Worm (Caenorhabditis elegans) whole organism, L2 larva: Measurements from ENCODE around the gene C13G5.2.

Experiments used
- C34F6.9 ChIP-seq: fragments of 150-350 bp; optimal IDR thresholded peaks from 2 replicates; lab custom pipeline; 2014; ENCODE audit warnings: missing biosample characterization, missing genetic modification characterization
- Y55F3AM.14 ChIP-seq: fragments of 200-800 bp; sonication (Bioruptor generic); optimal IDR thresholded peaks from 2 replicates; lab custom pipeline; 2018; ENCODE audit warnings: mild to moderate bottlenecking, missing genetic modification characterization, missing compliant biosample characterization
- ZK546.5 ChIP-seq: sonication (generic microtip); optimal IDR thresholded peaks from 2 replicates; lab custom pipeline; 2017; ENCODE audit warnings: missing biosample characterization, missing genetic modification characterization
- alr-1 ChIP-seq: fragments of 150-350 bp; optimal IDR thresholded peaks from 2 replicates; lab custom pipeline; 2014; ENCODE audit warnings: missing biosample characterization, missing genetic modification characterization
- ama-1 ChIP-seq: fragments of 150-350 bp; optimal IDR thresholded peaks from 2 replicates; lab custom pipeline; 2018; ENCODE audit warnings: inconsistent platforms
- blmp-1 ChIP-seq: sonication (generic microtip); optimal IDR thresholded peaks from 2 replicates; lab custom pipeline; 2017; ENCODE audit warnings: missing genetic modification characterization, mild to moderate bottlenecking, missing compliant biosample characterization, antibody characterized with exemption, moderate library complexity; ENCODE audit not compliant: insufficient read depth
- ceh-16 ChIP-seq: fragments of 150-350 bp; optimal IDR thresholded peaks from 2 replicates; lab custom pipeline; 2014; ENCODE audit warnings: missing biosample characterization, missing genetic modification characterization
- ceh-82 ChIP-seq: fragments of 150-350 bp; optimal IDR thresholded peaks from 2 replicates; lab custom pipeline; 2014; ENCODE audit warnings: missing biosample characterization, missing genetic modification characterization
- crh-2 ChIP-seq: sonication (generic microtip); optimal IDR thresholded peaks from 2 replicates; lab custom pipeline; 2017; ENCODE audit warnings: missing biosample characterization, missing genetic modification characterization
- dmd-4 ChIP-seq: sonication (generic microtip); optimal IDR thresholded peaks from 2 replicates; lab custom pipeline; 2017; ENCODE audit warnings: missing biosample characterization, missing genetic modification characterization
- egl-27 ChIP-seq: sonication (generic microtip); optimal IDR thresholded peaks from 3 replicates; lab custom pipeline; 2017; ENCODE audit warnings: missing biosample characterization, missing genetic modification reagents, missing genetic modification characterization
- elt-1 ChIP-seq: fragments of 150-350 bp; optimal IDR thresholded peaks from 2 replicates; lab custom pipeline; 2014; ENCODE audit warnings: missing biosample characterization, missing genetic modification characterization
- elt-3 ChIP-seq: sonication (generic microtip); optimal IDR thresholded peaks from 2 replicates; lab custom pipeline; 2017; ENCODE audit warnings: missing biosample characterization, missing genetic modification characterization
- fos-1 ChIP-seq: fragments of 150-350 bp; optimal IDR thresholded peaks from 2 replicates; lab custom pipeline; 2014; ENCODE audit warnings: missing biosample characterization, missing genetic modification characterization
- gmeb-1 ChIP-seq: fragments of 150-350 bp; optimal IDR thresholded peaks from 2 replicates; lab custom pipeline; 2014; ENCODE audit warnings: missing biosample characterization, missing genetic modification characterization
- lin-11 ChIP-seq: fragments of 150-350 bp; sonication (generic microtip); optimal IDR thresholded peaks from 2 replicates; lab custom pipeline; 2014; ENCODE audit warnings: missing biosample characterization, missing genetic modification characterization, inconsistent platforms, mixed read lengths
- lin-13 ChIP-seq: fragments of 150-350 bp; optimal IDR thresholded peaks from 2 replicates; lab custom pipeline; 2014; ENCODE audit warnings: missing biosample characterization, missing genetic modification reagents, missing genetic modification characterization
- lin-39 ChIP-seq: fragments of 150-350 bp; optimal IDR thresholded peaks from 2 replicates; lab custom pipeline; 2014; ENCODE audit warnings: missing biosample characterization, missing genetic modification reagents, missing genetic modification characterization
- lsy-2 ChIP-seq, 2 experiments: fragments of 150-350 bp in 1 of 2; sonication (generic microtip) in 1 of 2; optimal IDR thresholded peaks; 2 replicates each; lab custom pipeline; 2014 to 2017; ENCODE audit warnings: missing biosample characterization in 2 of 2, missing genetic modification characterization in 2 of 2
- mab-5 ChIP-seq: fragments of 150-350 bp; optimal IDR thresholded peaks from 2 replicates; lab custom pipeline; 2014; ENCODE audit warnings: missing biosample characterization, missing genetic modification characterization
- mbf-1 ChIP-seq: sonication (generic microtip); optimal IDR thresholded peaks from 2 replicates; lab custom pipeline; 2017; ENCODE audit warnings: missing biosample characterization, missing genetic modification characterization
- mdl-1 ChIP-seq, 2 experiments: fragments of 150-350 bp in 1 of 2; sonication (generic microtip) in 1 of 2; optimal IDR thresholded peaks; 2 replicates each; lab custom pipeline; 2017; ENCODE audit warnings: missing biosample characterization in 2 of 2, missing genetic modification characterization in 2 of 2
- nhr-10 ChIP-seq: sonication (generic microtip); optimal IDR thresholded peaks from 2 replicates; lab custom pipeline; 2017; ENCODE audit warnings: missing biosample characterization, missing genetic modification characterization
- nhr-11 ChIP-seq: fragments of 150-350 bp; optimal IDR thresholded peaks from 2 replicates; lab custom pipeline; 2014; ENCODE audit warnings: missing biosample characterization, missing genetic modification characterization
- nhr-12 ChIP-seq: fragments of 150-350 bp; optimal IDR thresholded peaks from 2 replicates; lab custom pipeline; 2014; ENCODE audit warnings: missing biosample characterization, missing genetic modification characterization
- nhr-129 ChIP-seq: fragments of 150-350 bp; optimal IDR thresholded peaks from 2 replicates; lab custom pipeline; 2014; ENCODE audit warnings: missing biosample characterization, missing genetic modification characterization
- nhr-21 ChIP-seq: fragments of 150-350 bp; optimal IDR thresholded peaks from 2 replicates; lab custom pipeline; 2014; ENCODE audit warnings: missing biosample characterization, missing genetic modification characterization
- nhr-237 ChIP-seq: fragments of 150-350 bp; optimal IDR thresholded peaks from 2 replicates; lab custom pipeline; 2014; ENCODE audit warnings: missing biosample characterization, missing genetic modification characterization
- nhr-25 ChIP-seq: fragments of 150-350 bp; sonication (generic microtip); optimal IDR thresholded peaks from 3 replicates; lab custom pipeline; 2014; ENCODE audit warnings: missing biosample characterization, missing genetic modification characterization
- nhr-6 ChIP-seq: fragments of 150-350 bp; optimal IDR thresholded peaks from 2 replicates; lab custom pipeline; 2014; ENCODE audit warnings: missing biosample characterization, missing genetic modification characterization
- nhr-77 ChIP-seq: fragments of 150-350 bp; optimal IDR thresholded peaks from 2 replicates; lab custom pipeline; 2014; ENCODE audit warnings: missing biosample characterization, missing genetic modification characterization
- peb-1 ChIP-seq: fragments of 150-350 bp; optimal IDR thresholded peaks from 2 replicates; lab custom pipeline; 2014; ENCODE audit warnings: missing biosample characterization, missing genetic modification characterization
- sem-4 ChIP-seq: fragments of 150-350 bp; optimal IDR thresholded peaks from 2 replicates; lab custom pipeline; 2014; ENCODE audit warnings: missing biosample characterization, missing genetic modification reagents, missing genetic modification characterization
- skn-1 ChIP-seq: sonication (generic microtip); optimal IDR thresholded peaks from 2 replicates; lab custom pipeline; 2017; ENCODE audit warnings: missing biosample characterization, missing genetic modification characterization
- sma-3 ChIP-seq: sonication (generic microtip); optimal IDR thresholded peaks from 2 replicates; lab custom pipeline; 2016; ENCODE audit warnings: missing genetic modification reagents, missing genetic modification characterization, missing compliant biosample characterization
- sma-9 ChIP-seq, 2 experiments: fragments of 150-350 bp in 1 of 2; sonication (generic microtip) in 1 of 2; optimal IDR thresholded peaks; 2 replicates each; lab custom pipeline; 2014 to 2016; ENCODE audit warnings: missing genetic modification characterization in 2 of 2, mild to moderate bottlenecking in 1 of 2, missing biosample characterization in 1 of 2, missing compliant biosample characterization in 1 of 2, missing genetic modification reagents in 1 of 2, moderate library complexity in 1 of 2
- snpc-4 ChIP-seq: fragments of 150-350 bp; optimal IDR thresholded peaks from 2 replicates; lab custom pipeline; 2014; ENCODE audit warnings: missing biosample characterization, missing genetic modification characterization
- unc-39 ChIP-seq: fragments of 150-350 bp; optimal IDR thresholded peaks from 2 replicates; lab custom pipeline; 2014; ENCODE audit warnings: missing biosample characterization, missing genetic modification characterization
- unc-55 ChIP-seq: fragments of 150-350 bp; sonication (generic microtip); optimal IDR thresholded peaks from 3 replicates; lab custom pipeline; 2014; ENCODE audit warnings: missing biosample characterization, missing genetic modification reagents, missing genetic modification characterization
- unc-62 ChIP-seq: fragments of 150-350 bp; optimal IDR thresholded peaks from 2 replicates; lab custom pipeline; 2014; ENCODE audit warnings: missing biosample characterization, missing genetic modification reagents, missing genetic modification characterization
- zag-1 ChIP-seq: fragments of 150-350 bp; optimal IDR thresholded peaks from 2 replicates; lab custom pipeline; 2014; ENCODE audit warnings: missing biosample characterization, missing genetic modification characterization
- ztf-1 ChIP-seq: fragments of 200-800 bp; sonication (Bioruptor generic); conservative IDR thresholded peaks from 2 replicates; pipeline ENCODE4 v1.3.6; 2022; ENCODE audit warnings: missing genetic modification characterization, missing compliant biosample characterization
- ztf-11 ChIP-seq: sonication (generic microtip); optimal IDR thresholded peaks from 2 replicates; lab custom pipeline; 2017; ENCODE audit warnings: missing biosample characterization, missing genetic modification characterization
- ztf-4 ChIP-seq: fragments of 150-350 bp; optimal IDR thresholded peaks from 2 replicates; lab custom pipeline; 2014; ENCODE audit warnings: missing biosample characterization, missing genetic modification characterization

The C13G5.2 gene

DNA sequence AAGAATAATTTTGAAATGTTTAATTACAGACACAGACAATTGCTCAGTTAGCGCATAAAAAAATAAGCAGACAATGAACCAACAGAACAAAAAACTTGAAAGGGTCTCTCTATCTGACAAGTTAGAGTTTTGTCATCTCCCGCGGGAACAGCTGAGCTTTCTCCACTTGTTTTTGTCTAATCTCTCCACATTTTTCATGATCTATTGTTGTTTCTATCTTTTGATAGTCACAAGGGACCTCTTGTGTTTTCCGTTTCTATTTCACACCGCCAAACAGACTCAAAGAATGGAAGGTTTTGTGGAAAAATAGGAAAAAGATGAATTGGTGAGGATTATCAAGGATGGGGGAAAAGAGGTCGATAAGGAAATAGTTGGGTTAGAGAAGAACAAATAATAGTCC lies 18.5 kb upstream of the C13G5.2 start:
- TF ChIP-seq nhr-129: peak; percentile 27
- peak; percentile 15 for TF ChIP-seq unc-55 (GFP tag; lab: Kevin White, UChicago)
- TF ChIP-seq lsy-2 (tag; optimal IDR thresholded peaks at IDR 0.05; lab: Kevin White, UChicago): peak in 1 of 2 experiments; percentile 52
- no peak for TF ChIP-seq lin-13 (GFP tag; lab: Kevin White, UChicago)
- TF ChIP-seq C34F6.9 (tag; lab: Kevin White, UChicago): peak; percentile 36
- peak; percentile 23 for TF ChIP-seq crh-2 (tag; lab: Kevin White, UChicago)
- TF ChIP-seq mab-5 (tag; lab: Kevin White, UChicago): peak; percentile 78
- no peak for TF ChIP-seq nhr-10 (tag; lab: Kevin White, UChicago)

DNA sequence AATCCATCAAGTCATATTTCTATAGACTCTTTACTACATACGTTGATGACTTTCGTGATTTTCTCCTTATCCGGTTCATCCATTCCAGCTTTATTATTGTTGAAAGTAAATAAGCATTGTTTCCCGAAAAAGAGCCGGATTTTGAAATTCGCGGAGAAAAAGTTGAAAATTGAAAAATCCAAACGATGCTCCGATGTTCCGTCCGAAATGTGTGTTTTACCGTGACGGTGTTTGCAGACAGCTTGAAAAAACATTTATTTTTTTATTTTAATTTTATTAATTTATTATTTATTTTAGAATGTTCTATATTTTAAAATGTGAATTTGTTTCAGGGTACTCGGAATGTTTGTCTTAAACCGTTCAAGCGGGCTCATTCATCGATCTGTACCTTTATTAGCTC lies 12.6 kb upstream of the C13G5.2 start, which contains the start of gene dnj-10:
TSS of gene dnj-10 (plus strand) at position 333 of the 400 bp plus-strand sequence.
- TF ChIP-seq lin-11: peak; percentile 23
- no peak for TF ChIP-seq ceh-16 (tag; lab: Kevin White, UChicago)
- TF ChIP-seq gmeb-1 (tag; lab: Kevin White, UChicago): peak; percentile 89
- no peak for TF ChIP-seq nhr-77 (tag; lab: Kevin White, UChicago)
- TF ChIP-seq unc-55 (GFP tag; lab: Kevin White, UChicago): peak; percentile 88
- peak; percentile 53 for TF ChIP-seq lin-13 (GFP tag; lab: Kevin White, UChicago)
- no peak for TF ChIP-seq sem-4 (tag; lab: Kevin White, UChicago)
- no peak for TF ChIP-seq nhr-10 (tag; lab: Kevin White, UChicago)
- TF ChIP-seq nhr-129: peak; percentile 19
- TF ChIP-seq unc-39 (tag; lab: Kevin White, UChicago): no peak
- no peak for TF ChIP-seq nhr-6
- TF ChIP-seq lin-39: no peak
- TF ChIP-seq ZK546.5 (tag; lab: Kevin White, UChicago): no peak
- TF ChIP-seq sma-9 (GFP tag; optimal IDR thresholded peaks at IDR 0.05; lab: Kevin White, UChicago): peak; percentile 55
- no peak for TF ChIP-seq sma-9 (tag; optimal IDR thresholded peaks at IDR 0.05; lab: Kevin White, UChicago)
- no peak for TF ChIP-seq dmd-4 (tag; lab: Kevin White, UChicago)
- TF ChIP-seq blmp-1: no peak
- TF ChIP-seq mbf-1 (tag; lab: Kevin White, UChicago): no peak
- TF ChIP-seq unc-62 (GFP tag; lab: Kevin White, UChicago): no peak
- no peak for TF ChIP-seq nhr-12
- TF ChIP-seq nhr-11 (tag; lab: Kevin White, UChicago): no peak
- no peak for TF ChIP-seq ztf-1 (GFP tag; lab: Robert Waterston, UW)
- TF ChIP-seq nhr-25: no peak
- no peak for TF ChIP-seq mab-5 (tag; lab: Kevin White, UChicago)
- TF ChIP-seq skn-1 (tag; lab: Kevin White, UChicago): no peak
- peak; percentile 55 to 88 for TF ChIP-seq lsy-2 (tag; optimal IDR thresholded peaks at IDR 0.05; lab: Kevin White, UChicago)
- no peak for TF ChIP-seq nhr-21 (tag; lab: Kevin White, UChicago)
- TF ChIP-seq Y55F3AM.14 (GFP tag; lab: Kevin White, UChicago): no peak
- no peak for TF ChIP-seq egl-27 (tag; lab: Kevin White, UChicago)
- no peak for TF ChIP-seq ztf-4 (tag; lab: Kevin White, UChicago)
- peak; percentile 79 for TF ChIP-seq C34F6.9 (tag; lab: Kevin White, UChicago)
- TF ChIP-seq peb-1: no peak
- no peak for TF ChIP-seq mdl-1 (tag; optimal IDR thresholded peaks at IDR 0.05; lab: Kevin White, UChicago)
- TF ChIP-seq fos-1 (tag; lab: Kevin White, UChicago): peak; percentile 17
- no peak for TF ChIP-seq alr-1 (tag; lab: Kevin White, UChicago)
- TF ChIP-seq ceh-82 (tag; lab: Kevin White, UChicago): no peak
- no peak for TF ChIP-seq zag-1
- no peak for TF ChIP-seq elt-3
- TF ChIP-seq sma-3: peak; percentile 41
- no peak for TF ChIP-seq ama-1
- TF ChIP-seq snpc-4 (tag; lab: Kevin White, UChicago): no peak
- TF ChIP-seq elt-1: no peak
- TF ChIP-seq nhr-237 (tag; lab: Kevin White, UChicago): no peak
- no peak for TF ChIP-seq ztf-11 (tag; lab: Kevin White, UChicago)
- TF ChIP-seq, all 48 proteins: peak for 10
